Worm (Caenorhabditis elegans): ENCODE measurements around the gene C34E10.12.

DNA sequence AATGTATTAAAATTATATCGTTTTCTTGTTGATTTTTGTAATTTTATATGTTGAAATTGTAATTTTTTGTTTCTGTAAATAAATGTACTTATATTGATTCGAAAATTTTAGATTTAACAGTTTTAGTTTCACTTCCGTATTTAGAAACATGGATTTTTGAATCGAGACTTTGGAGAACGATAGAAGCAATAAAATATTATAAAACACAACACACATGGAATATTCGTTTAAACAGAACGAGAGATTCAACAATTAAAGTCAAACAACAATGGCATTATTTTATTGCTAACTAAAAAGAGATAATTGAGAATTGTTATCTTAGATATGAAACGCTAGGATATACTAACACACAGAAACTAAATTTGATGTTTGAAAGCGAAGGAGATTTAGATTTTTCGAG lies 40.8 kb upstream of the C34E10.12 start:
- no peak for TF ChIP-seq nhr-28 (tag; optimal IDR thresholded peaks at IDR 0.05)
- TF ChIP-seq pha-4 (tag; optimal IDR thresholded peaks at IDR 0.05), result no peak
- no peak for TF ChIP-seq mab-5 (tag; optimal IDR thresholded peaks at IDR 0.05)
- TF ChIP-seq elt-3 (tag; optimal IDR thresholded peaks at IDR 0.05), result no peak
- no peak for TF ChIP-seq nhr-237 (tag; optimal IDR thresholded peaks at IDR 0.05)
- TF ChIP-seq unc-62 (GFP tag; optimal IDR thresholded peaks at IDR 0.05), result no peak
- TF ChIP-seq blmp-1 (tag; optimal IDR thresholded peaks at IDR 0.05), result no peak
- TF ChIP-seq ztf-11 (tag; optimal IDR thresholded peaks at IDR 0.05), result no peak
- TF ChIP-seq lin-13 (tag; optimal IDR thresholded peaks at IDR 0.05), result no peak

All from whole organism, mixed stage, embryonic.